Worm (Caenorhabditis elegans): ENCODE results near the gene F01D5.5.

The F01D5.5 gene

ce11 chrII:13954979-13955378 is 47.1 kb downstream of the F01D5.5 start:
- TF ChIP-seq nhr-80 (tag; optimal IDR thresholded peaks at IDR 0.05) (peak; percentile 22), F57C9.4 (tag; optimal IDR thresholded peaks at IDR 0.05) (no peak)

- TF ChIP-seq ztf-3 (GFP tag; optimal IDR thresholded peaks at IDR 0.05) (no peak), dox-1 (GFP tag; IDR thresholded peaks at IDR 0.05) (peak; percentile 42), snpc-1.1 (tag; optimal IDR thresholded peaks at IDR 0.05; ENCODE audit: insufficient read depth) (no peak), him-1 (tag; optimal IDR thresholded peaks at IDR 0.05) (no peak), ceh-79 (tag; optimal IDR thresholded peaks at IDR 0.05) (no peak), lsl-1 (GFP tag; optimal IDR thresholded peaks at IDR 0.05) (no peak), ztf-22 (GFP tag; optimal IDR thresholded peaks at IDR 0.05) (no peak), K11D2.4 (GFP tag; IDR thresholded peaks at IDR 0.05) (no peak), nhr-80 (tag; optimal IDR thresholded peaks at IDR 0.05) (peak; percentile 86), F57A8.1 (GFP tag; optimal IDR thresholded peaks at IDR 0.05) (no peak), aptf-3 (GFP tag; IDR thresholded peaks at IDR 0.05) (no peak), ccch-3 (GFP tag; optimal IDR thresholded peaks at IDR 0.05) (no peak), rpc-1 (optimal IDR thresholded peaks at IDR 0.05) (no peak), rpc-1 (tag; optimal IDR thresholded peaks at IDR 0.05) (no peak), unc-62 (GFP tag; optimal IDR thresholded peaks at IDR 0.05) (no peak), gei-17 (GFP tag; optimal IDR thresholded peaks at IDR 0.05) (no peak), xnd-1 (tag; optimal IDR thresholded peaks at IDR 0.05) (no peak), ets-4 (GFP tag; optimal IDR thresholded peaks at IDR 0.05) (no peak), mxl-1 (tag; optimal IDR thresholded peaks at IDR 0.05) (no peak), Y95B8A.8 (GFP tag; IDR thresholded peaks at IDR 0.05) (no peak), B0336.3 (GFP tag; IDR thresholded peaks at IDR 0.05) (no peak), Y56A3A.18 (GFP tag; IDR thresholded peaks at IDR 0.05) (no peak), cebp-2 (GFP tag; IDR thresholded peaks at IDR 0.05) (0 out of 2 replicates have a peak, but pooled peaks have one; percentile 79), efl-1 (GFP tag; optimal IDR thresholded peaks at IDR 0.05) (no peak), hlh-26 (GFP tag; conservative IDR thresholded peaks at IDR 0.05) (no peak), snpc-1.3 (tag; optimal IDR thresholded peaks at IDR 0.05; ENCODE audit: insufficient read depth) (no peak), hmg-20 (GFP tag; IDR thresholded peaks at IDR 0.05) (no peak), snpc-3.4 (tag; optimal IDR thresholded peaks at IDR 0.05) (no peak), athp-1 (tag; optimal IDR thresholded peaks at IDR 0.05) (no peak), fkh-3 (tag; optimal IDR thresholded peaks at IDR 0.05) (no peak), egl-44 (GFP tag; IDR thresholded peaks at IDR 0.05) (no peak), ztf-26 (tag; optimal IDR thresholded peaks at IDR 0.05) (peak; percentile 60), madf-8 (GFP tag; conservative IDR thresholded peaks at IDR 0.05) (no peak), sptf-2 (GFP tag; optimal IDR thresholded peaks at IDR 0.05) (no peak), ceh-91 (GFP tag; IDR thresholded peaks at IDR 0.05) (no peak), lin-26 (GFP tag; IDR thresholded peaks at IDR 0.05) (no peak), hmg-1.2 (GFP tag; IDR thresholded peaks at IDR 0.05) (peak; percentile 61), lag-1 (GFP tag; IDR thresholded peaks at IDR 0.05) (no peak), pbrm-1 (GFP tag; IDR thresholded peaks at IDR 0.05) (no peak), zim-3 (tag; optimal IDR thresholded peaks at IDR 0.05) (no peak), tbx-9 (tag; optimal IDR thresholded peaks at IDR 0.05; ENCODE audit: borderline replicate concordance) (no peak), attf-5 (GFP tag; optimal IDR thresholded peaks at IDR 0.05) (no peak), F37B4.10 (GFP tag; IDR thresholded peaks at IDR 0.05) (no peak), madf-6 (GFP tag; IDR thresholded peaks at IDR 0.05) (no peak), dpff-1 (tag; optimal IDR thresholded peaks at IDR 0.05) (no peak), T07F8.4 (tag; optimal IDR thresholded peaks at IDR 0.05) (no peak), egl-18 (GFP tag; IDR thresholded peaks at IDR 0.05) (no peak), mel-28 (tag; optimal IDR thresholded peaks at IDR 0.05; ENCODE audit: borderline replicate concordance) (no peak)
Observed at ce11 chrII:13954077-13954476, 48.0 kb downstream of the F01D5.5 start.
